Worm (Caenorhabditis elegans): Measurements from ENCODE around the gene oxy-4.

Gene oxy-4

DNA sequence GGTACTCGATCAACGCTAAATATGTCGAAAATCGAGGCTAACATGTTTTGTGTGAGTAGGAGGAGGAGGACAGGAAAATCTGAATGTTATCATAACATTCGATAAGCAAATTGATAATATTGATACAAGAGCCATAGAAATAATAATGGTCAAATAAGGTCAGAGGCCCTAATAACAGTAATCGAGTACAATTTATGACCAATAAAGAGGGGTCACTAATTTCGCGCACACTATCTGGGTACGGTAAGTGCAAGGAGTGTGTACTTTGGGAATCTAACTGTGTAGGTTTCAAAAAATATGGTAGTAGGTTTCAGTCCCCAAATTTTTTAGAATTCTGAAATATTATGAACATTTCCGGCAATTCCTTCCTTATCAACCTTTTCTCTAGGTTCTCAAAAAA lies 15.1 kb downstream of the oxy-4 start:
- no peak for TF ChIP-seq xnd-1 (tag; optimal IDR thresholded peaks at IDR 0.05)
- no peak for TF ChIP-seq Y79H2A.3 (GFP tag; conservative IDR thresholded peaks at IDR 0.05)
- TF ChIP-seq ztf-22 (GFP tag; optimal IDR thresholded peaks at IDR 0.05) = no peak
- TF ChIP-seq nfya-1 (tag; optimal IDR thresholded peaks at IDR 0.05; ENCODE audit: borderline replicate concordance, insufficient read depth) = no peak

DNA sequence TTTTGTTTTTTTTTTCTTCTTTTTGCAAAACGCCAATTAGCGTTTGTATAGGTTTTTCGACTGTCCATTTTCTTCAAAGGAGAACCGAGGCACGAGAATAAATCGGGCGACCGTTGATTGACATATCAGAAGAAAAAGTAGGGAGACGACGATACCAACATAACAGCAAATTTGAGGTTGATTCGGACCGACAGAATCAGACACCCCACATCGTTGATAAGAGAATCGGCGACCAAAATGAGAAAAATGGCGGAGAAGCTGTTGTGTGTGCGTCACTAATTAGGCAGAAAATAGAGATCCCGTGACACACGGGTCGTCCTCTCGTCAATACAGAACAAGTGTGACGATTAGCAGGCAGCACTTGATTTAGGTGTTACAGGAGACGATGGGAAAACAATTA lies 16.6 kb downstream of the oxy-4 start:
- TF ChIP-seq nhr-80 (tag; optimal IDR thresholded peaks at IDR 0.05) = peak; percentile 63
- TF ChIP-seq F37B4.10 (GFP tag; IDR thresholded peaks at IDR 0.05) = 0 out of 2 replicates have a peak, but pooled peaks have one; percentile 12
- no peak for TF ChIP-seq ccch-3 (GFP tag; optimal IDR thresholded peaks at IDR 0.05)
- TF ChIP-seq unc-62 (GFP tag; optimal IDR thresholded peaks at IDR 0.05) = peak; percentile 5

DNA sequence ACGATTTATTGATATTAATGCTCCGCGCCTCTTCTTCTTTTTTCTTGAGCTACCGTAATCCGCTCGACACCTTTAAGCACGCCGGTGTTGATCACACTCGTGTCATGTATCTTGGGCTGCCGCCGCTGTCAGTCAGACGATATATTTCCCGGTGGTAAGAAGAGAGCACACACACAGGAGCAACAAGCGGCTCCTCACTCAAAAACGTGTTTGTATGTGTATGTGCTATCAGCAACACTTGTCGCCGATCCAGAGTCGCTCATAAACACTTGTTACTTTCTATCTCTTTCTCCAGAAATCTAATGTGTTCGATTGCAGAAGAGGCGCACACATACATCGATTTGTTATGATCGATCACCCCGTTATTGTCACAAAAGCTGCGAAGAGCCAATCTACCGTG lies 18.0 kb downstream of the oxy-4 start:
- TF ChIP-seq nhr-27 (tag; optimal IDR thresholded peaks at IDR 0.05) (no peak), K12H6.12 (tag; optimal IDR thresholded peaks at IDR 0.05) (peak; percentile 11), nhr-80 (tag; optimal IDR thresholded peaks at IDR 0.05) (peak; percentile 66), mcd-1 (GFP tag; IDR thresholded peaks at IDR 0.05) (no peak)

DNA sequence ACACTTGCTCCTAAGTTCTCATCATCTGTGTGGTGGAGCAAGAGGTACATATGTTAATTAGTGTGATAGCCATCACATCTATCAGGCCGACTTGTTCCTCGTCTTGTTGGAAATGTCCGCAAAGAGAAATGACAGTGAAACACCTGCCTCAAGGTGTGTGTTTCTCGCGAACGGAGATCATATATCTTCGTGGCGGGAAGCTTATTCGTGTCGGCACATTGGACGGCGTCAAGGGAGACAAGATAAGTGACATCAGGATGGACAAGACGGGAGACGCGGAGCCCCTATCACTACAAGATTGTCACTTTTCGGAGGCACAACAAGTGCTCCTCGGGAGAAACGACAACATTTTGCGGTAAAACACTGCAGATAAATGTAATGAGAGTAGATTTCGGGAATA lies 18.8 kb downstream of the oxy-4 start:
- TF ChIP-seq madf-8 (GFP tag; conservative IDR thresholded peaks at IDR 0.05) = no peak
- no peak for TF ChIP-seq K12H6.12 (tag; optimal IDR thresholded peaks at IDR 0.05)

DNA sequence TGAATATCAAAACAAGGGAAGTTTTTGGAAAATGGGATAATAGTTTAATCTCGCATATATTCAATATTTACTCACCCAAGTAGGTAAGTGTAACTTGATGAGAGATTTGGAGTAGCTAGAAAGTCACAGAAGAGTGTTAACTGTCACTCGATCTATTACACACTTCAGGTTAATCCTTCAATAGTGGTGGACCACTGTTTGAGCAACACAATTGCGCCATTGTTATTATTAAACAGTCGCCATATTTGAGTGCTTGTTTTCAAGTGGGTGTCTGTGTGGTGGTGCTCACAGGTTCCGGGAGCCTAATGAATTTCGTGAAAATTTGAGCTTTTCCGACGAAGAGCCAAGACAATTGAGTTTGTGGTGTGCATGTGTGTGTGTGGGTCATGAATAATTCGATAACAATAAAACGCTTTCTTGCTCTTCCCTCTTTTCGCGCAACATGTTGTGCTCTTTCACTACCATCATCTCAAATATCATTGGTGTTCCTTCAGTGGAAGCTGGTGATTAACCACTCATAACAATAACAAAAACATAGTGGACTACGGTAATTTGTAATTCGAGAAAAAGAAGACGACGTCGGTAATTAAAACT lies 19.5 kb downstream of the oxy-4 start:
- TF ChIP-seq K11D2.4 (GFP tag; IDR thresholded peaks at IDR 0.05) (no peak), unc-130 (GFP tag; optimal IDR thresholded peaks at IDR 0.05) (no peak), nfyb-1 (GFP tag; IDR thresholded peaks at IDR 0.05) (no peak), madf-8 (GFP tag; conservative IDR thresholded peaks at IDR 0.05) (no peak), hsf-1 (GFP tag; IDR thresholded peaks at IDR 0.05) (no peak), mxl-1 (tag; optimal IDR thresholded peaks at IDR 0.05) (no peak), hmg-20 (GFP tag; IDR thresholded peaks at IDR 0.05) (no peak), ztf-6 (GFP tag; IDR thresholded peaks at IDR 0.05) (no peak), snpc-1.3 (tag; optimal IDR thresholded peaks at IDR 0.05; ENCODE audit: insufficient read depth) (no peak), let-607 (tag; optimal IDR thresholded peaks at IDR 0.05) (no peak), fkh-3 (tag; optimal IDR thresholded peaks at IDR 0.05) (no peak), dox-1 (GFP tag; IDR thresholded peaks at IDR 0.05) (no peak), mel-28 (tag; optimal IDR thresholded peaks at IDR 0.05; ENCODE audit: borderline replicate concordance) (no peak), Y53G8AR.9 (GFP tag; conservative IDR thresholded peaks at IDR 0.05) (no peak), Y56A3A.18 (GFP tag; IDR thresholded peaks at IDR 0.05) (no peak), ZK185.1 (tag; optimal IDR thresholded peaks at IDR 0.05; ENCODE audit: poor library complexity, severe bottlenecking) (no peak), nhr-90 (tag; optimal IDR thresholded peaks at IDR 0.05) (no peak), tbp1 (GFP tag; optimal IDR thresholded peaks at IDR 0.05) (no peak), F57C9.4 (tag; optimal IDR thresholded peaks at IDR 0.05) (no peak), lin-26 (GFP tag; IDR thresholded peaks at IDR 0.05) (no peak)

Data from whole organism, young adult.